Fruit fly (Drosophila melanogaster): ENCODE data around the gene CG46281.
A peak's percentile ranks its signal among the peaks of the same experiment; 100 is the strongest.

Gene CG46281

dm6 chr3R:13039037-13039583 is 9.0 kb upstream of the CG46281 start (continued):
- TF ChIP-seq fd64A (GFP tag; optimal IDR thresholded peaks at IDR 0.05) (no peak), Hey (tag; optimal IDR thresholded peaks at IDR 0.05) (no peak), ap (GFP tag; IDR thresholded peaks at IDR 0.05) (no peak), sens (GFP tag) (peak; percentile 61), dan (GFP tag; IDR thresholded peaks at IDR 0.05) (no peak), jing (GFP tag; optimal IDR thresholded peaks at IDR 0.05) (no peak), Ets65A (GFP tag) (no peak), Rfx (GFP tag; IDR thresholded peaks at IDR 0.05) (peak; percentile 54; the same call in 1 of the 2 replicates), Vsx1 (GFP tag; optimal IDR thresholded peaks at IDR 0.05) (no peak), ken (GFP tag; IDR thresholded peaks at IDR 0.05) (no peak), vvl (GFP tag; IDR thresholded peaks at IDR 0.05) (peak; percentile 57; the same call in 1 of the 2 replicates), CG5953 (GFP tag; IDR thresholded peaks at IDR 0.05) (0 out of 2 replicates have a peak, but pooled peaks have one; percentile 5), grn (GFP tag; optimal IDR thresholded peaks at IDR 0.05) (no peak), Gug (GFP tag; IDR thresholded peaks at IDR 0.05) (peak; percentile 53; the same call in 3 of the 4 replicates), CG10366 (GFP tag; IDR thresholded peaks at IDR 0.05) (0 out of 2 replicates have a peak, but pooled peaks have one; percentile 11), crol (GFP tag; IDR thresholded peaks at IDR 0.05) (no peak)

DNA sequence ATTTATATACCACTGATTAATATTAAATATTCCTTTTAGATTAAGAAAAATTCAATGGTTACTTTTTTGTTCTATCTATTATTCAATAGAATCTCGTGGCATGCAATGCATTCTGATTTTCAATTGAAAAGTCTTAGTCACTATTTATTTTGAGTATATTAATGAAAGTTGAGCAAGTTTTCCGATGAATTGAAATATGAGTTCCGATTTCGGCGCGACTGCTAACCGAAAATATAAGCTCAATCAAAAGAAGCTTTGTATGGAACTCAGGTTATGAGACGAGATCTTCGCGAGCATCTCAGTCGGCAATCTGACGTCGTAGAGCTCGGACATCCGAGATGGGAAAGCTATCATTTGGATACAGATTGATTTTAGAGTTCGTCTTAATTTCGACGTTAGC is 8.0 kb upstream of the CG46281 start, which contains the start of gene CG11668:
TSS of gene CG11668 (plus strand) at position 301 of the 400 bp plus-strand sequence.
- TF ChIP-seq jumu (GFP tag; optimal IDR thresholded peaks at IDR 0.05) (no peak), rib (GFP tag; IDR thresholded peaks at IDR 0.05) (no peak), ap (GFP tag; IDR thresholded peaks at IDR 0.05) (no peak), knrl (GFP tag; IDR thresholded peaks at IDR 0.05; ENCODE audit: partially characterized antibody) (no peak), Atf-2 (GFP tag; optimal IDR thresholded peaks at IDR 0.05) (no peak), CG9797 (GFP tag; optimal IDR thresholded peaks at IDR 0.05) (no peak), gt (GFP tag; IDR thresholded peaks at IDR 0.05) (no peak), YL-1 (GFP tag; optimal IDR thresholded peaks at IDR 0.05) (no peak), E2f2 (GFP tag; IDR thresholded peaks at IDR 0.05) (no peak), kah (GFP tag; optimal IDR thresholded peaks at IDR 0.05) (no peak), mld (GFP tag; IDR thresholded peaks at IDR 0.05; ENCODE audit: partially characterized antibody) (no peak), Elba2 (GFP tag; optimal IDR thresholded peaks at IDR 0.05) (no peak), trh (GFP tag; optimal IDR thresholded peaks at IDR 0.05) (no peak), CG12769 (tag; optimal IDR thresholded peaks at IDR 0.05) (no peak), CG17912 (GFP tag; optimal IDR thresholded peaks at IDR 0.05) (no peak), CG11504 (tag; optimal IDR thresholded peaks at IDR 0.05) (no peak), pnt (GFP tag; optimal IDR thresholded peaks at IDR 0.05) (no peak), NFAT (GFP tag; IDR thresholded peaks at IDR 0.05) (no peak), CG10462 (GFP tag; optimal IDR thresholded peaks at IDR 0.05) (no peak), dmrt99B (tag; optimal IDR thresholded peaks at IDR 0.05) (no peak)

- TF ChIP-seq twi (tag; optimal IDR thresholded peaks at IDR 0.05) (peak; percentile 94), zen (tag; optimal IDR thresholded peaks at IDR 0.05) (no peak), CG9932 (GFP tag; IDR thresholded peaks at IDR 0.05) (no peak), HLH54F (GFP tag; optimal IDR thresholded peaks at IDR 0.05) (no peak), CG34422 (GFP tag; IDR thresholded peaks at IDR 0.05) (no peak), Hey (tag; optimal IDR thresholded peaks at IDR 0.05) (no peak), CG10209 (GFP tag; optimal IDR thresholded peaks at IDR 0.05) (no peak)
These were observed 6.0 kb upstream of the CG46281 start for dm6 chr3R:13036064-13036463.

All from whole organism, embryonic.